Worm (Caenorhabditis elegans) whole organism, late embryonic: ENCODE results near the gene D1086.7.

Experiments
- Y22D7AL.16 ChIP-seq: sonication (generic microtip); optimal IDR thresholded peaks from 2 replicates; lab custom pipeline; 2016; ENCODE audit warnings: missing genetic modification characterization, missing compliant biosample characterization
- ama-1 ChIP-seq: fragments of 150-350 bp; optimal IDR thresholded peaks from 2 replicates; lab custom pipeline; 2014
- ceh-19 ChIP-seq: fragments of 200-800 bp; sonication (Bioruptor generic); optimal IDR thresholded peaks from 2 replicates; lab custom pipeline; 2018; ENCODE audit warnings: mild to moderate bottlenecking, missing genetic modification characterization, missing compliant biosample characterization
- ceh-30 ChIP-seq: fragments of 150-350 bp; optimal IDR thresholded peaks from 2 replicates; lab custom pipeline; 2014; ENCODE audit warnings: missing biosample characterization, missing genetic modification characterization
- eyg-1 ChIP-seq: sonication (generic microtip); optimal IDR thresholded peaks from 2 replicates; lab custom pipeline; 2016; ENCODE audit warnings: missing genotype, missing genetic modification characterization, missing compliant biosample characterization
- lim-6 ChIP-seq: sonication (generic microtip); optimal IDR thresholded peaks from 2 replicates; lab custom pipeline; 2016; ENCODE audit warnings: missing genetic modification characterization, missing compliant biosample characterization
- nfya-1 ChIP-seq: sonication (generic microtip); optimal IDR thresholded peaks from 2 replicates; lab custom pipeline; 2017; ENCODE audit warnings: missing genetic modification characterization, mild to moderate bottlenecking, missing compliant biosample characterization, antibody characterized with exemption, moderate library complexity
- odd-2 ChIP-seq: sonication (generic microtip); optimal IDR thresholded peaks from 2 replicates; lab custom pipeline; 2017; ENCODE audit warnings: antibody characterized with exemption, mild to moderate bottlenecking, missing genetic modification characterization, missing compliant biosample characterization
- pag-3 ChIP-seq: sonication (generic microtip); optimal IDR thresholded peaks from 2 replicates; lab custom pipeline; 2016; ENCODE audit warnings: missing compliant biosample characterization, missing genetic modification characterization, borderline replicate concordance
- pha-4 ChIP-seq: fragments of 150-350 bp; optimal IDR thresholded peaks from 2 replicates; lab custom pipeline; 2018; ENCODE audit warnings: missing biosample characterization, missing genetic modification reagents, missing genetic modification characterization
- sox-4 ChIP-seq: sonication (generic microtip); optimal IDR thresholded peaks from 2 replicates; lab custom pipeline; 2017; ENCODE audit warnings: mild to moderate bottlenecking, missing genetic modification characterization, inconsistent platforms, missing compliant biosample characterization
- ztf-16 ChIP-seq: sonication (generic microtip); optimal IDR thresholded peaks from 2 replicates; lab custom pipeline; 2017; ENCODE audit warnings: missing genetic modification characterization, missing compliant biosample characterization

DNA sequence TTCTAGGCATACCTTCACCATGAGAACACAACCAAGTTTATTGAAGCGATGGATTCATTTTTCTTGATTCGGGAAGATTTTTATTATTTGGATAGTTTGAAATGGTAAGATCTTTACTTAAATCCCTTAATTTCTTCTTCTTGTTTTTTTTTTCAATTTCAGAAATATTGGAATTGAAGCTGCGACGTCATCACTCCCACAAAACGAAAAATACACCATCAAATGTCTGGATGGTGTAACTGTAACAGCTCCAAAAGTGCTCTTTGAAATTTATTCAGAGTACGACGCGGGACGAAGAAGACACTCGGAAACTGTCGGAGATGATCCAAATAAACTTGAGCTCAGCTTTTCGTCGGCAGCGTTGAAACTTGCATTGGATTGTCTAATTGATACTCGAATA lies 19.6 kb upstream of the D1086.7 start, which contains the start of gene D1086.21:
- TF ChIP-seq ztf-16 (tag; lab: Kevin White, UChicago), result no peak
- no peak for TF ChIP-seq pag-3 (tag; lab: Kevin White, UChicago)
- no peak for TF ChIP-seq Y22D7AL.16 (tag; lab: Kevin White, UChicago)
- TF ChIP-seq sox-4 (tag; lab: Kevin White, UChicago), result no peak
- TF ChIP-seq eyg-1, result no peak
- no peak for TF ChIP-seq ceh-19 (GFP tag; lab: Kevin White, UChicago)
- TF ChIP-seq ama-1 (lab: Kevin White, UChicago), result no peak
- no peak for TF ChIP-seq odd-2 (tag; lab: Kevin White, UChicago)
- no peak for TF ChIP-seq lim-6 (tag; lab: Kevin White, UChicago)
- TF ChIP-seq nfya-1 (tag; lab: Kevin White, UChicago), result no peak
- TF ChIP-seq pha-4 (tag; lab: Kevin White, UChicago), result no peak
- TF ChIP-seq ceh-30, result no peak
